Fruit fly (Drosophila melanogaster) whole organism, embryonic: ENCODE measurements around the gene CG7304.

Experiments
- BtbVII ChIP-seq: fragments of 200-800 bp; sonication (Bioruptor generic); optimal IDR thresholded peaks from 3 replicates; lab custom pipeline; 2017; ENCODE audit warnings: missing biosample characterization, mild to moderate bottlenecking, missing genetic modification characterization
- HLH54F ChIP-seq: fragments of 200-800 bp; sonication (Bioruptor generic); optimal IDR thresholded peaks from 3 replicates; lab custom pipeline; 2016; ENCODE audit warnings: missing biosample characterization, missing genetic modification characterization
- Myb ChIP-seq: fragments of 200-800 bp; sonication (Bioruptor generic); optimal IDR thresholded peaks from 2 replicates; lab custom pipeline; 2016; ENCODE audit warnings: missing biosample characterization, missing genetic modification characterization
- amos ChIP-seq: fragments of 200-800 bp; sonication (Bioruptor generic); IDR thresholded peaks from 2 replicates; pipeline ENCODE4 v1.3.6; 2022; ENCODE audit warnings: missing biosample characterization, missing genetic modification characterization; ENCODE audit not compliant: partially characterized antibody
- cg ChIP-seq: fragments of 200-800 bp; sonication (Bioruptor generic); optimal IDR thresholded peaks from 3 replicates; lab custom pipeline; 2019; ENCODE audit warnings: missing biosample characterization, mild to moderate bottlenecking, missing genetic modification characterization, moderate library complexity
- dysf ChIP-seq: fragments of 200-800 bp; sonication (Bioruptor generic); IDR thresholded peaks from 3 replicates; pipeline ENCODE4 v1.3.6; 2022; ENCODE audit warnings: missing biosample characterization, missing genetic modification characterization
- gcm2 ChIP-seq: fragments of 200-800 bp; sonication (Bioruptor generic); optimal IDR thresholded peaks from 2 replicates; lab custom pipeline; 2016; ENCODE audit warnings: missing biosample characterization, missing genetic modification characterization
- psq ChIP-seq: fragments of 200-800 bp; sonication (Bioruptor generic); optimal IDR thresholded peaks from 2 replicates; lab custom pipeline; 2017; ENCODE audit warnings: missing biosample characterization, missing genetic modification characterization

- TF ChIP-seq amos (GFP tag; lab: Robert Waterston, UW): no peak
- no peak for TF ChIP-seq psq
- no peak for TF ChIP-seq gcm2 (GFP tag; lab: Kevin White, UChicago)
- peak; percentile 28; the same call in 1 of the 3 replicates for TF ChIP-seq dysf (GFP tag; lab: Robert Waterston, UW)
- TF ChIP-seq BtbVII (GFP tag; lab: Kevin White, UChicago): no peak
- TF ChIP-seq cg (GFP tag; lab: Kevin White, UChicago): no peak
- no peak for TF ChIP-seq Myb
- TF ChIP-seq HLH54F (GFP tag; lab: Kevin White, UChicago): no peak
Measured at dm6 chr3L:15675111-15675510, 4.4 kb upstream of the CG7304 start.
